Worm (Caenorhabditis elegans) whole organism, young adult: ENCODE measurements around the gene F55G1.15.

Source experiments
- B0019.2 ChIP-seq: fragments of 200-800 bp; sonication (Bioruptor generic); conservative IDR thresholded peaks from 2 replicates; pipeline ENCODE4 v1.3.6; 2022; ENCODE audit warnings: missing genetic modification reagents, missing genetic modification characterization, missing compliant biosample characterization
- B0336.3 ChIP-seq: fragments of 200-800 bp; sonication (Bioruptor generic); IDR thresholded peaks from 2 replicates; pipeline ENCODE4 v1.3.6; 2022; ENCODE audit warnings: missing genetic modification characterization, missing compliant biosample characterization
- C17E4.6 ChIP-seq: fragments of 200-800 bp; sonication (Bioruptor generic); IDR thresholded peaks from 2 replicates; pipeline ENCODE4 v1.3.6; 2022; ENCODE audit warnings: missing genetic modification reagents, missing genetic modification characterization, missing compliant biosample characterization
- F37B4.10 ChIP-seq: fragments of 200-800 bp; sonication (Bioruptor generic); IDR thresholded peaks from 2 replicates; pipeline ENCODE4 v1.3.6; 2022; ENCODE audit warnings: missing genetic modification characterization, missing compliant biosample characterization
- F39B2.1 ChIP-seq: fragments of 200-800 bp; sonication (Bioruptor generic); IDR thresholded peaks from 2 replicates; pipeline ENCODE4 v1.3.6; 2022; ENCODE audit warnings: missing genetic modification reagents, missing genetic modification characterization, missing compliant biosample characterization
- F52B5.7 ChIP-seq: sonication (generic microtip); optimal IDR thresholded peaks from 2 replicates; lab custom pipeline; 2016; ENCODE audit warnings: mild to moderate bottlenecking, missing genetic modification characterization, missing compliant biosample characterization
- Y53G8AR.9 ChIP-seq: fragments of 200-800 bp; sonication (Bioruptor generic); conservative IDR thresholded peaks from 2 replicates; pipeline ENCODE4 v1.3.6; 2022; ENCODE audit warnings: missing genetic modification reagents, missing genetic modification characterization, missing compliant biosample characterization
- Y95B8A.8 ChIP-seq: fragments of 200-800 bp; sonication (Bioruptor generic); IDR thresholded peaks from 2 replicates; pipeline ENCODE4 v1.3.6; 2022; ENCODE audit warnings: missing genetic modification reagents, missing genetic modification characterization, missing compliant biosample characterization
- ama-1 ChIP-seq, 3 experiments: fragments of 150-350 bp in 1 of 3; sonication (generic microtip) in 2 of 3; optimal IDR thresholded peaks; 2 replicates each; lab custom pipeline; 2014 to 2018; ENCODE audit warnings: missing biosample characterization in 2 of 3, missing genetic modification characterization in 2 of 3, missing genetic modification reagents in 2 of 3
- athp-1 ChIP-seq: sonication (generic microtip); optimal IDR thresholded peaks from 2 replicates; lab custom pipeline; 2017; ENCODE audit warnings: mild to moderate bottlenecking, missing genetic modification characterization, missing compliant biosample characterization
- attf-6 ChIP-seq: fragments of 200-800 bp; sonication (Bioruptor generic); IDR thresholded peaks from 2 replicates; pipeline ENCODE4 v1.3.6; 2022; ENCODE audit warnings: missing genetic modification reagents, missing genetic modification characterization, missing compliant biosample characterization
- cebp-1 ChIP-seq, 2 experiments: fragments of 200-800 bp in 1 of 2; sonication (Bioruptor generic) in 1 of 2; sonication (generic microtip) in 1 of 2; IDR thresholded peaks in 1 of 2; optimal IDR thresholded peaks in 1 of 2; 2 replicates each; pipeline versions ENCODE4 v1.3.6 to Lab custom; 2017 to 2022; ENCODE audit warnings: missing compliant biosample characterization in 2 of 2, missing genetic modification characterization in 2 of 2, mild to moderate bottlenecking in 1 of 2, missing genetic modification reagents in 1 of 2, moderate library complexity in 1 of 2
- cebp-2 ChIP-seq: fragments of 200-800 bp; sonication (Bioruptor generic); IDR thresholded peaks from 2 replicates; pipeline ENCODE4 v1.3.6; 2022; ENCODE audit warnings: missing genetic modification characterization, missing compliant biosample characterization
- ceh-58 ChIP-seq: fragments of 200-800 bp; sonication (Bioruptor generic); IDR thresholded peaks from 2 replicates; pipeline ENCODE4 v1.3.6; 2022; ENCODE audit warnings: missing genetic modification characterization, missing compliant biosample characterization
- ceh-79 ChIP-seq: sonication (generic microtip); optimal IDR thresholded peaks from 2 replicates; lab custom pipeline; 2017; ENCODE audit warnings: mild to moderate bottlenecking, missing genetic modification characterization, missing compliant biosample characterization
- chd-7 ChIP-seq: sonication (generic microtip); optimal IDR thresholded peaks from 2 replicates; lab custom pipeline; 2016; ENCODE audit warnings: mild to moderate bottlenecking, missing genetic modification characterization, moderate library complexity, missing compliant biosample characterization
- die-1 ChIP-seq: sonication (generic microtip); optimal IDR thresholded peaks from 2 replicates; lab custom pipeline; 2016; ENCODE audit warnings: missing genotype, mild to moderate bottlenecking, missing genetic modification characterization, missing compliant biosample characterization
- dpff-1 ChIP-seq: sonication (generic microtip); optimal IDR thresholded peaks from 2 replicates; lab custom pipeline; 2017; ENCODE audit warnings: mild to moderate bottlenecking, missing genetic modification characterization, missing compliant biosample characterization
- egrh-3 ChIP-seq: fragments of 200-800 bp; sonication (Bioruptor generic); IDR thresholded peaks from 2 replicates; pipeline ENCODE4 v1.3.6; 2022; ENCODE audit warnings: missing genetic modification reagents, missing genetic modification characterization, missing compliant biosample characterization
- ekl-4 ChIP-seq: fragments of 200-800 bp; sonication (Bioruptor generic); IDR thresholded peaks from 2 replicates; pipeline ENCODE4 v1.3.6; 2022; ENCODE audit warnings: missing genetic modification reagents, missing genetic modification characterization, missing compliant biosample characterization
- gei-17 ChIP-seq: fragments of 200-800 bp; sonication (Bioruptor generic); optimal IDR thresholded peaks from 2 replicates; lab custom pipeline; 2018; ENCODE audit warnings: mild to moderate bottlenecking, missing genetic modification characterization, missing compliant biosample characterization
- hrde-1 ChIP-seq: sonication (generic microtip); optimal IDR thresholded peaks from 2 replicates; lab custom pipeline; 2016; ENCODE audit warnings: missing genetic modification characterization, mild to moderate bottlenecking, missing compliant biosample characterization, moderate library complexity, missing genotype, missing genetic modification reagents, borderline replicate concordance
- hsf-1 ChIP-seq: fragments of 200-800 bp; sonication (Bioruptor generic); IDR thresholded peaks from 2 replicates; pipeline ENCODE4 v1.3.6; 2022; ENCODE audit warnings: missing genetic modification reagents, missing genetic modification characterization, missing compliant biosample characterization
- lag-1 ChIP-seq: fragments of 200-800 bp; sonication (Bioruptor generic); IDR thresholded peaks from 2 replicates; pipeline ENCODE4 v1.3.6; 2022; ENCODE audit warnings: missing genetic modification reagents, missing genetic modification characterization, missing compliant biosample characterization
- lin-26 ChIP-seq: fragments of 200-800 bp; sonication (Bioruptor generic); IDR thresholded peaks from 2 replicates; pipeline ENCODE4 v1.3.6; 2022; ENCODE audit warnings: missing genetic modification reagents, missing genetic modification characterization, missing compliant biosample characterization
- lin-40 ChIP-seq: sonication (generic microtip); optimal IDR thresholded peaks from 2 replicates; lab custom pipeline; 2016; ENCODE audit warnings: missing genetic modification characterization, mild to moderate bottlenecking, missing compliant biosample characterization, missing genotype, missing genetic modification reagents
- lin-54 ChIP-seq: fragments of 200-800 bp; sonication (Bioruptor generic); optimal IDR thresholded peaks from 2 replicates; lab custom pipeline; 2018; ENCODE audit warnings: mild to moderate bottlenecking, missing genetic modification characterization, missing compliant biosample characterization
- lir-1 ChIP-seq: fragments of 200-800 bp; sonication (Bioruptor generic); conservative IDR thresholded peaks from 2 replicates; pipeline ENCODE4 v1.3.6; 2022; ENCODE audit warnings: missing genetic modification reagents, missing genetic modification characterization, missing compliant biosample characterization
- lsl-1 ChIP-seq: fragments of 200-800 bp; sonication (Bioruptor generic); optimal IDR thresholded peaks from 2 replicates; lab custom pipeline; 2018; ENCODE audit warnings: mild to moderate bottlenecking, missing genetic modification characterization, moderate library complexity, missing compliant biosample characterization
- madf-6 ChIP-seq: fragments of 200-800 bp; sonication (Bioruptor generic); IDR thresholded peaks from 2 replicates; pipeline ENCODE4 v1.3.6; 2022; ENCODE audit warnings: missing genetic modification reagents, missing genetic modification characterization, missing compliant biosample characterization
- nfya-2 ChIP-seq: fragments of 200-800 bp; sonication (Bioruptor generic); IDR thresholded peaks from 2 replicates; pipeline ENCODE4 v1.3.6; 2022; ENCODE audit warnings: missing genetic modification reagents, missing genetic modification characterization, missing compliant biosample characterization
- nhr-179 ChIP-seq: sonication (generic microtip); optimal IDR thresholded peaks from 2 replicates; lab custom pipeline; 2016; ENCODE audit warnings: mild to moderate bottlenecking, missing genetic modification characterization, missing compliant biosample characterization
- nhr-27 ChIP-seq: fragments of 200-800 bp; sonication (Bioruptor generic); optimal IDR thresholded peaks from 2 replicates; lab custom pipeline; 2018; ENCODE audit warnings: mild to moderate bottlenecking, missing genetic modification characterization, moderate library complexity, missing compliant biosample characterization
- nhr-80 ChIP-seq: sonication (generic microtip); optimal IDR thresholded peaks from 2 replicates; lab custom pipeline; 2016; ENCODE audit warnings: missing genetic modification characterization, missing compliant biosample characterization
- rcor-1 ChIP-seq: fragments of 200-800 bp; sonication (Bioruptor generic); IDR thresholded peaks from 2 replicates; pipeline ENCODE4 v1.3.6; 2022; ENCODE audit warnings: missing genetic modification reagents, missing genetic modification characterization, missing compliant biosample characterization
- rec-8 ChIP-seq, 2 experiments: sonication (generic microtip); optimal IDR thresholded peaks; 2 replicates each; lab custom pipeline; 2016; ENCODE audit warnings: mild to moderate bottlenecking in 2 of 2, missing genetic modification characterization in 2 of 2, missing genetic modification reagents in 2 of 2, missing genotype in 2 of 2, missing biosample characterization in 1 of 2, missing compliant biosample characterization in 1 of 2, moderate library complexity in 1 of 2
- repo-1 ChIP-seq: sonication (generic microtip); optimal IDR thresholded peaks from 2 replicates; lab custom pipeline; 2017; ENCODE audit warnings: mild to moderate bottlenecking, missing genetic modification characterization, missing compliant biosample characterization
- snpc-4 ChIP-seq, 5 experiments: fragments of 150-350 bp in 1 of 5; sonication (generic microtip) in 4 of 5; optimal IDR thresholded peaks; 2 replicates each; lab custom pipeline; 2014 to 2018; ENCODE audit warnings: missing genetic modification characterization in 5 of 5, missing biosample characterization in 3 of 5, antibody characterized with exemption in 2 of 5, mild to moderate bottlenecking in 2 of 5, missing compliant biosample characterization in 2 of 5, missing genotype in 2 of 5, moderate library complexity in 2 of 5, missing genetic modification reagents in 1 of 5
- tbp1 ChIP-seq: fragments of 200-800 bp; sonication (Bioruptor generic); optimal IDR thresholded peaks from 2 replicates; lab custom pipeline; 2018; ENCODE audit warnings: mild to moderate bottlenecking, missing genetic modification characterization, missing compliant biosample characterization
- tbx-9 ChIP-seq: sonication (generic microtip); optimal IDR thresholded peaks from 2 replicates; lab custom pipeline; 2016; ENCODE audit warnings: borderline replicate concordance, missing genetic modification characterization, inconsistent platforms, missing compliant biosample characterization
- xnd-1 ChIP-seq: sonication (generic microtip); optimal IDR thresholded peaks from 2 replicates; lab custom pipeline; 2016; ENCODE audit warnings: missing genotype, missing genetic modification reagents, missing genetic modification characterization, missing compliant biosample characterization
- zfh-2 ChIP-seq: fragments of 200-800 bp; sonication (Bioruptor generic); conservative IDR thresholded peaks from 2 replicates; pipeline ENCODE4 v1.3.6; 2022; ENCODE audit warnings: missing genetic modification reagents, missing genetic modification characterization, missing compliant biosample characterization
- ztf-6 ChIP-seq: fragments of 200-800 bp; sonication (Bioruptor generic); IDR thresholded peaks from 2 replicates; pipeline ENCODE4 v1.3.6; 2022; ENCODE audit warnings: missing genetic modification reagents, missing genetic modification characterization, missing compliant biosample characterization

F55G1.15 gene

DNA sequence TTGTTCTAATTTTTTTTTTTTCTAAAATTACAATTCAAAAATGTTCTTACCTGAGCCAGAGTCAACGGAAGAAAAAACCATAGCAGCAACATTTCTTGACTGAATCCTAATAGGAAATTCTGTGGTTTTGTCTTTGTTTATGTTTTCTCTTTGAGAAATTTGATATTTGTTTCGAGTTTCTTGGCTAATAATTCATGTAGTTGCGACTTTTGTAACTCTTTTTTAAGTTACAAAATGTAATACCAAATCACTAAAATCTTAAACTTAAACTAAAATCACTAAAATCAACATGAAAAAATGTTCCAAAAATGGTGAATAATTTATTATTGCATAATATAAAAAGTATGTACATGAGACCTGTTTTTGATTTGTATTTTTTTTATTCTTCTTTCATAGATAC is 3.5 kb downstream of the F55G1.15 start, which contains the start of gene egas-4:
Gene egas-4 (minus strand): TSS at position 101 of the 400 bp plus-strand sequence.
- TF ChIP-seq cebp-1 (GFP tag; IDR thresholded peaks at IDR 0.05; lab: Robert Waterston, UW) (no peak), cebp-1 (tag; optimal IDR thresholded peaks at IDR 0.05; lab: Kevin White, UChicago) (no peak), ceh-58 (GFP tag; lab: Robert Waterston, UW) (no peak), ztf-6 (no peak), F52B5.7 (no peak), tbx-9 (no peak), zfh-2 (GFP tag; lab: Robert Waterston, UW) (no peak), dpff-1 (tag; lab: Kevin White, UChicago) (no peak), egrh-3 (GFP tag; lab: Robert Waterston, UW) (no peak), repo-1 (no peak), attf-6 (GFP tag; lab: Robert Waterston, UW) (no peak), die-1 (no peak)

DNA sequence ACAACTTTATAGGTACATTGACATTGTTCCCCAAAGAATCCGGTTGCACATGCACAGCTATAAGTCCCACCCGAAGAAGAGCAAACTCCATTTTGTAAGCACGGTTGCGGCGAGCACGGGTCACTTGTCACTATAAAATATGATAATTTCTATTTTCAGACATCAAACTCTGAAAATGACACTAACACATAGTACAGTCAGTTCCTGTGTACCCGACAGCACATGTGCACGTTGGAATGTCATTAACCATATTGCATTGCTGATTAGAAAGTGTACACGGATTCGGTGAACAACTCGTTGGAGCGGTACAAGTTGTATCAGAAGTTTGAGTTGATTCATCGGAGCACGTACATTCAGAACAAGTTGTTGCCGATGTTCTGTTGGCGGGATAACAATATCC is 4.0 kb downstream of the F55G1.15 start:
- TF ChIP-seq nhr-80 (tag; lab: Kevin White, UChicago), result peak; percentile 86
- TF ChIP-seq nhr-179 (tag; lab: Kevin White, UChicago), result no peak
- TF ChIP-seq gei-17 (GFP tag; lab: Kevin White, UChicago), result no peak
- TF ChIP-seq, all 124 proteins: peak for 1

DNA sequence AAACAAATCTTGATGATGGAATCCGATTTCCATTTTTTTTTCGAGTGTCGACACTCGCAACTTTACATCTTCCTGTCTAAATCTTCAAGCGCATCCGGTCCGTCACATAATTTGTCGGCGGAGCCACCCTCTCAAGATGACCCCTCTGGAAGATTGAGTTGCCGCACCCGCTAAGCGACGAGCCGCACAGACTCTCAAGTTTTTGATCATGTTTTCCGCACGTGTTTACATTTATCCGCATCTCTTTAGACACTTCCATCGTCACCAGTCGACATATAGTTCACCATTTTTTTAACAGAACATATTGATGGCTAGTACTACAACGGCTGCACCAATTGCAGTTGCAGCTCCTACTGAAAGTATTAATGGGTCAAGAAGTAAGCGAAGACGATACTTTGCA is 9.8 kb downstream of the F55G1.15 start, which contains the start of gene F55G1.1:
Gene F55G1.1 (plus strand): TSS at position 301 of the 400 bp plus-strand sequence.
- TF ChIP-seq rcor-1 (GFP tag; lab: Robert Waterston, UW), result no peak
- no peak for TF ChIP-seq lir-1
- TF ChIP-seq nhr-27 (tag; lab: Kevin White, UChicago), result no peak
- TF ChIP-seq Y95B8A.8 (GFP tag; lab: Robert Waterston, UW), result no peak
- no peak for TF ChIP-seq ama-1 (optimal IDR thresholded peaks at IDR 0.05; lab: Kevin White, UChicago)
- TF ChIP-seq ama-1 (GFP tag; optimal IDR thresholded peaks at IDR 0.05; lab: Kevin White, UChicago), result no peak
- TF ChIP-seq lin-40, result no peak
- TF ChIP-seq xnd-1, result no peak
- no peak for TF ChIP-seq madf-6 (GFP tag; lab: Robert Waterston, UW)
- no peak for TF ChIP-seq chd-7 (tag; lab: Kevin White, UChicago)

DNA sequence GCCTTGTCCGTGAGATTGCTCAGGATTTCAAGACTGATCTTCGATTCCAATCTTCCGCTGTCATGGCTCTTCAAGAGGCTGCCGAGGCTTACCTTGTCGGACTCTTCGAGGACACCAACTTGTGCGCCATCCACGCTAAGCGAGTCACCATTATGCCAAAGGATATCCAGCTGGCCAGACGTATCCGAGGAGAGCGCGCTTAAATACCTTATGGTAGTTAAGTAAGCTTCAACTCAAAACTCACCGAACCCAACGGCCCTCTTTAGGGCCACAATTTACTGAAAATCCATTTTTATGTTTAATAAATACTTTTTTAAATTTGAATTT is 12.8 kb downstream of the F55G1.15 start:
- peak; percentile 84 for TF ChIP-seq lin-26 (GFP tag; lab: Robert Waterston, UW)
- TF ChIP-seq snpc-4 (GFP tag; optimal IDR thresholded peaks at IDR 0.05; lab: Kevin White, UChicago), result no peak
- peak in 1 of 4 experiments; percentile 75 for TF ChIP-seq snpc-4 (tag; optimal IDR thresholded peaks at IDR 0.05; lab: Kevin White, UChicago)
- peak; percentile 63 for TF ChIP-seq madf-6 (GFP tag; lab: Robert Waterston, UW)
- no peak for TF ChIP-seq ceh-79 (tag; lab: Kevin White, UChicago)
- TF ChIP-seq lin-54 (GFP tag; lab: Kevin White, UChicago), result peak; percentile 35
- TF ChIP-seq tbp1 (GFP tag; lab: Kevin White, UChicago), result peak; percentile 34
- TF ChIP-seq lsl-1, result peak; percentile 24
- no peak for TF ChIP-seq lag-1 (GFP tag; lab: Robert Waterston, UW)
- 0 out of 2 replicates have a peak, but pooled peaks have one; percentile 50 for TF ChIP-seq hsf-1 (GFP tag; lab: Robert Waterston, UW)
- peak; percentile 27 for TF ChIP-seq athp-1 (tag; lab: Kevin White, UChicago)
- peak; percentile 13; the same call in 1 of the 2 replicates for TF ChIP-seq F39B2.1 (GFP tag; lab: Robert Waterston, UW)
- TF ChIP-seq attf-6 (GFP tag; lab: Robert Waterston, UW), result peak; percentile 63
- TF ChIP-seq rec-8 (tag; optimal IDR thresholded peaks at IDR 0.05; lab: Kevin White, UChicago), result peak in 1 of 2 experiments; percentile 32
- TF ChIP-seq hrde-1 (tag; lab: Kevin White, UChicago), result peak; percentile 91
- TF ChIP-seq C17E4.6 (GFP tag; lab: Robert Waterston, UW), result peak; percentile 51
- no peak for TF ChIP-seq nfya-2 (GFP tag; lab: Robert Waterston, UW)
- TF ChIP-seq xnd-1, result peak; percentile 3
- TF ChIP-seq B0336.3 (GFP tag; lab: Robert Waterston, UW), result peak; percentile 84
- peak; percentile 85 for TF ChIP-seq Y53G8AR.9
- TF ChIP-seq cebp-2 (GFP tag; lab: Robert Waterston, UW), result peak; percentile 75; the same call in 1 of the 2 replicates
- TF ChIP-seq ekl-4 (GFP tag; lab: Robert Waterston, UW), result peak; percentile 57; the same call in 1 of the 2 replicates
- TF ChIP-seq F37B4.10 (GFP tag; lab: Robert Waterston, UW), result 0 out of 2 replicates have a peak, but pooled peaks have one; percentile 2
- TF ChIP-seq B0019.2, result no peak
- TF ChIP-seq die-1, result peak; percentile 53
